Fruit fly (Drosophila melanogaster) whole organism, embryonic: ENCODE data around the gene Cyp4ac2.

Experiments used
- BEAF-32 ChIP-seq: fragments of 200-800 bp; sonication (Bioruptor generic); optimal IDR thresholded peaks from 3 replicates; lab custom pipeline; 2017; ENCODE audit warnings: missing biosample characterization, missing genetic modification characterization, mild to moderate bottlenecking, moderate library complexity, missing genetic modification reagents
- CG11560 ChIP-seq: fragments of 200-800 bp; sonication (Bioruptor generic); IDR thresholded peaks from 3 replicates; pipeline ENCODE4 v1.3.6; 2022; ENCODE audit warnings: missing biosample characterization, missing genetic modification characterization
- CG13123 ChIP-seq: fragments of 200-800 bp; sonication (Bioruptor generic); optimal IDR thresholded peaks from 2 replicates; lab custom pipeline; 2016; ENCODE audit warnings: missing biosample characterization, missing genetic modification characterization
- CG13296 ChIP-seq: fragments of 200-800 bp; sonication (Bioruptor generic); optimal IDR thresholded peaks from 3 replicates; lab custom pipeline; 2018; ENCODE audit warnings: missing biosample characterization, mild to moderate bottlenecking, missing genetic modification characterization
- CG18619 ChIP-seq: fragments of 200-800 bp; sonication (Bioruptor generic); optimal IDR thresholded peaks from 3 replicates; lab custom pipeline; 2017; ENCODE audit warnings: missing biosample characterization, mild to moderate bottlenecking, missing genetic modification characterization
- CG2202 ChIP-seq: fragments of 200-800 bp; sonication (Bioruptor generic); optimal IDR thresholded peaks from 2 replicates; lab custom pipeline; 2018; ENCODE audit warnings: missing biosample characterization, mild to moderate bottlenecking, missing genetic modification characterization
- CG2889 ChIP-seq: fragments of 200-800 bp; sonication (Bioruptor generic); IDR thresholded peaks from 3 replicates; pipeline ENCODE4 v1.3.6; 2022; ENCODE audit warnings: missing biosample characterization, missing genetic modification characterization
- CG32767 ChIP-seq: fragments of 200-800 bp; sonication (Bioruptor generic); IDR thresholded peaks from 2 replicates; pipeline ENCODE4 v1.3.6; 2022; ENCODE audit warnings: missing biosample characterization, missing genetic modification characterization
- CG3281 ChIP-seq: fragments of 200-800 bp; sonication (Bioruptor generic); optimal IDR thresholded peaks from 3 replicates; lab custom pipeline; 2017; ENCODE audit warnings: missing biosample characterization, mild to moderate bottlenecking, missing genetic modification characterization
- CG3726 ChIP-seq: fragments of 200-800 bp; sonication (Bioruptor generic); IDR thresholded peaks from 3 replicates; pipeline ENCODE4, ENCODE4 v1.3.6; 2022; ENCODE audit warnings: missing biosample characterization, missing genetic modification characterization
- CG4328 ChIP-seq: fragments of 200-800 bp; sonication (Bioruptor generic); optimal IDR thresholded peaks from 3 replicates; lab custom pipeline; 2017; ENCODE audit warnings: missing biosample characterization, missing genetic modification reagents, missing genetic modification characterization
- CG5953 ChIP-seq: fragments of 200-800 bp; sonication (Bioruptor generic); IDR thresholded peaks from 2 replicates; pipeline ENCODE4 v1.3.6; 2022; ENCODE audit warnings: missing biosample characterization, missing genetic modification characterization
- CG6272 ChIP-seq: fragments of 200-800 bp; sonication (Bioruptor generic); IDR thresholded peaks from 2 replicates; pipeline ENCODE4 v1.3.6; 2022; ENCODE audit warnings: missing biosample characterization, missing genetic modification characterization
- CG7963 ChIP-seq: fragments of 200-800 bp; sonication (Bioruptor generic); IDR thresholded peaks from 3 replicates; pipeline ENCODE4 v1.3.6; 2022; ENCODE audit warnings: missing biosample characterization, missing genetic modification characterization; ENCODE audit not compliant: partially characterized antibody
- CG8359 ChIP-seq: fragments of 200-800 bp; sonication (Bioruptor generic); optimal IDR thresholded peaks from 2 replicates; lab custom pipeline; 2017; ENCODE audit warnings: missing biosample characterization, mild to moderate bottlenecking, missing genetic modification characterization, borderline replicate concordance
- CG8924 ChIP-seq: fragments of 200-800 bp; optimal IDR thresholded peaks from 3 replicates; lab custom pipeline; 2019; ENCODE audit warnings: missing biosample characterization, mild to moderate bottlenecking, missing genetic modification characterization, moderate library complexity
- CoRest ChIP-seq: fragments of 200-800 bp; sonication (Bioruptor generic); optimal IDR thresholded peaks from 3 replicates; lab custom pipeline; 2018; ENCODE audit warnings: missing biosample characterization, mild to moderate bottlenecking, missing genetic modification characterization, moderate library complexity
- CrebB ChIP-seq: fragments of 200-800 bp; sonication (Bioruptor generic); optimal IDR thresholded peaks from 3 replicates; lab custom pipeline; 2018; ENCODE audit warnings: missing biosample characterization, mild to moderate bottlenecking, missing genetic modification characterization
- Deaf1 ChIP-seq: fragments of 200-800 bp; optimal IDR thresholded peaks from 3 replicates; lab custom pipeline; 2019; ENCODE audit warnings: missing biosample characterization, mild to moderate bottlenecking, missing genetic modification characterization, moderate library complexity
- Dll ChIP-seq: fragments of 200-800 bp; sonication (Bioruptor generic); IDR thresholded peaks from 4 replicates; pipeline ENCODE4 v1.3.6; 2022; ENCODE audit warnings: missing biosample characterization, missing genetic modification characterization; ENCODE audit not compliant: partially characterized antibody
- Hey ChIP-seq: fragments of 200-800 bp; sonication (Bioruptor generic); optimal IDR thresholded peaks from 3 replicates; lab custom pipeline; 2018; ENCODE audit warnings: missing biosample characterization, mild to moderate bottlenecking, missing genetic modification characterization
- Hr39 ChIP-seq: fragments of >200 bp; optimal IDR thresholded peaks from 2 replicates; lab custom pipeline; 2017
- NC2α ChIP-seq: fragments of 200-800 bp; sonication (Bioruptor generic); optimal IDR thresholded peaks from 2 replicates; lab custom pipeline; 2016; ENCODE audit warnings: missing biosample characterization, missing genetic modification characterization
- Opbp ChIP-seq: fragments of 200-800 bp; sonication (Bioruptor generic); IDR thresholded peaks from 3 replicates; pipeline ENCODE4 v1.3.6; 2022; ENCODE audit warnings: missing biosample characterization, missing genetic modification characterization; ENCODE audit not compliant: partially characterized antibody
- Pdp1 ChIP-seq, 2 experiments: fragments of 200-800 bp; sonication (Bioruptor generic); optimal IDR thresholded peaks; 3 replicates each; lab custom pipeline; 2016; ENCODE audit warnings: missing biosample characterization in 2 of 2, missing genetic modification characterization in 2 of 2, mild to moderate bottlenecking in 1 of 2, moderate library complexity in 1 of 2
- Ravus ChIP-seq: fragments of 200-800 bp; sonication (Bioruptor generic); IDR thresholded peaks from 2 replicates; pipeline ENCODE4 v1.3.6; 2022; ENCODE audit warnings: missing biosample characterization, missing genetic modification characterization
- Sox102F ChIP-seq: fragments of 200-800 bp; sonication (Bioruptor generic); optimal IDR thresholded peaks from 2 replicates; lab custom pipeline; 2018; ENCODE audit warnings: missing biosample characterization, mild to moderate bottlenecking, missing genetic modification characterization, moderate library complexity
- Tbp ChIP-seq: fragments of >200 bp; optimal IDR thresholded peaks from 2 replicates; lab custom pipeline; 2018; ENCODE audit warnings: missing biosample characterization, missing genetic modification characterization
- al ChIP-seq: fragments of 200-800 bp; sonication (Bioruptor generic); IDR thresholded peaks from 2 replicates; pipeline ENCODE4 v1.3.6; 2022; ENCODE audit warnings: missing biosample characterization, missing genetic modification characterization
- bowl ChIP-seq: fragments of 200-800 bp; sonication (Bioruptor generic); IDR thresholded peaks from 2 replicates; pipeline ENCODE4 v1.3.6; 2022; ENCODE audit warnings: missing biosample characterization, missing genetic modification characterization
- cato ChIP-seq: fragments of 200-800 bp; sonication (Bioruptor generic); optimal IDR thresholded peaks from 2 replicates; lab custom pipeline; 2016; ENCODE audit warnings: missing biosample characterization, missing genetic modification characterization, borderline replicate concordance
- cg ChIP-seq: fragments of 200-800 bp; sonication (Bioruptor generic); optimal IDR thresholded peaks from 3 replicates; lab custom pipeline; 2019; ENCODE audit warnings: missing biosample characterization, mild to moderate bottlenecking, missing genetic modification characterization, moderate library complexity
- dati ChIP-seq: fragments of 200-800 bp; sonication (Bioruptor generic); IDR thresholded peaks from 2 replicates; pipeline ENCODE4 v1.3.6; 2022; ENCODE audit warnings: missing biosample characterization, missing genetic modification characterization
- ewg ChIP-seq: fragments of 200-800 bp; sonication (Bioruptor generic); optimal IDR thresholded peaks from 3 replicates; lab custom pipeline; 2017; ENCODE audit warnings: mild to moderate bottlenecking, missing biosample characterization, missing genetic modification reagents, missing genetic modification characterization
- gem ChIP-seq: fragments of 200-800 bp; sonication (Bioruptor generic); optimal IDR thresholded peaks from 2 replicates; lab custom pipeline; 2019; ENCODE audit warnings: missing biosample characterization, mild to moderate bottlenecking, missing genetic modification characterization, moderate library complexity
- gfzf ChIP-seq: fragments of 200-800 bp; sonication (Bioruptor generic); optimal IDR thresholded peaks from 2 replicates; lab custom pipeline; 2016; ENCODE audit warnings: missing biosample characterization, mild to moderate bottlenecking, missing genetic modification characterization, moderate library complexity
- lbe ChIP-seq: fragments of 200-800 bp; sonication (Bioruptor generic); optimal IDR thresholded peaks from 2 replicates; lab custom pipeline; 2016; ENCODE audit warnings: missing biosample characterization, mild to moderate bottlenecking, missing genetic modification characterization
- lov ChIP-seq, 2 experiments: fragments of 200-800 bp in 1 of 2; fragments of >200 bp in 1 of 2; sonication (Bioruptor generic) in 1 of 2; IDR thresholded peaks in 1 of 2; optimal IDR thresholded peaks in 1 of 2; 2 replicates in 1 of 2; 3 replicates in 1 of 2; pipeline versions ENCODE4 v1.3.6 to Lab custom; 2017 to 2022; ENCODE audit warnings: missing biosample characterization in 1 of 2, missing genetic modification characterization in 1 of 2
- otp ChIP-seq: fragments of 200-800 bp; sonication (Bioruptor generic); IDR thresholded peaks from 3 replicates; pipeline ENCODE4, ENCODE4 v1.3.6; 2022; ENCODE audit warnings: missing biosample characterization, missing genetic modification characterization
- pan ChIP-seq, 4 experiments: fragments of >200 bp in 3 of 4; fragments of 200-800 bp in 1 of 4; sonication (Bioruptor generic) in 1 of 4; optimal IDR thresholded peaks in 3 of 4; IDR thresholded peaks in 1 of 4; 2 replicates each; pipeline versions ENCODE4 v1.3.6 to Lab custom; 2017 to 2022; ENCODE audit warnings: missing biosample characterization in 2 of 4, missing genetic modification characterization in 2 of 4, mixed read lengths in 1 of 4
- pb ChIP-seq: fragments of 200-800 bp; sonication (Bioruptor generic); optimal IDR thresholded peaks from 3 replicates; lab custom pipeline; 2016; ENCODE audit warnings: missing biosample characterization, missing genetic modification characterization
- pzg ChIP-seq: fragments of 200-800 bp; sonication (Bioruptor generic); optimal IDR thresholded peaks from 3 replicates; lab custom pipeline; 2018; ENCODE audit warnings: missing biosample characterization, mild to moderate bottlenecking, missing genetic modification characterization, moderate library complexity
- sim ChIP-seq: fragments of 200-800 bp; sonication (Bioruptor generic); IDR thresholded peaks from 2 replicates; pipeline ENCODE4 v1.3.6; 2022; ENCODE audit warnings: missing biosample characterization, missing genetic modification characterization
- stwl ChIP-seq: fragments of 200-800 bp; sonication (Bioruptor generic); optimal IDR thresholded peaks from 3 replicates; lab custom pipeline; 2018; ENCODE audit warnings: missing biosample characterization, mild to moderate bottlenecking, missing genetic modification characterization, moderate library complexity
- toy ChIP-seq: fragments of 200-800 bp; sonication (Bioruptor generic); IDR thresholded peaks from 2 replicates; pipeline ENCODE4 v1.3.6; 2022; ENCODE audit warnings: missing biosample characterization, missing genetic modification characterization
- usp ChIP-seq: fragments of >200 bp; optimal IDR thresholded peaks from 2 replicates; lab custom pipeline; 2017; ENCODE audit warnings: missing biosample characterization, missing genetic modification characterization
- zen2 ChIP-seq: fragments of 200-800 bp; sonication (Bioruptor generic); IDR thresholded peaks from 3 replicates; pipeline ENCODE4 v1.3.6; 2022; ENCODE audit warnings: missing biosample characterization, missing genetic modification characterization; ENCODE audit not compliant: partially characterized antibody
- zfh1 ChIP-seq: fragments of 200-800 bp; sonication (Bioruptor generic); IDR thresholded peaks from 3 replicates; pipeline ENCODE4 v1.3.6; 2022; ENCODE audit warnings: missing biosample characterization, missing genetic modification characterization

Gene Cyp4ac2

DNA sequence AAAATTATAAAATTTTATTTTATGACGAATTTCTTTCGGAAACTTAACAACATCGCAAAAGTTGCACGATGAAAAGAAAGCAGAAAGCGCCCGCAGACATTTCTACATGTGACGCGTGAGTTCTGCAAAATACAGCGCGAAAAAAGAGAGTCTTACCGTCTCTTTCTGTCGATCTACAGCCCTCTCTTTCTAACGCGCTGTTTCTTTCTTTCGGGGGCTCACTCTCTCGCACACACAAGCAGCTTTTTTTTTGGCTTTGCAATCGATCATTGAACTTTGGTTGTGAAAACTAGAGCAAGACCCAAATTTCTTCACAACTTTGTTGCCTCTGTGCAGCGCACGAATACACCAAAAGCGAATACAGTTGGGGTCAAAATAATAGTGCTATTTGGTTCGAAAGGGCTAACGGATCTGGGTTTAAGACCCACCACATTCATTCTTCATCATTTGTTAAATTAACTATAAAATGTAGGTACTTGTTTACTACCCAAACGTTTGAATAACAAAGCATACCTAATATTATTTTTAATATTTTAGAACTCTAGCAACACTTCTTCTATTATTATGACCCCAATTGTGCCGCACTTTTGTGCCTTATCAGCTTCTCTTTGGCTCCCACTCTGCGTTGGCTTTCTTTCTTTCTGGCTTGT lies 32.9 kb downstream of the Cyp4ac2 start (continued):
- TF ChIP-seq Sox102F (peak; percentile 92), Deaf1 (tag; lab: Kevin White, UChicago) (peak; percentile 52), lbe (GFP tag; lab: Kevin White, UChicago) (peak; percentile 67), toy (GFP tag; lab: Robert Waterston, UW) (no peak), zfh1 (GFP tag; lab: Robert Waterston, UW) (peak; percentile 77), bowl (GFP tag; lab: Robert Waterston, UW) (0 out of 2 replicates have a peak, but pooled peaks have one; percentile 17), CG11560 (no peak), CG32767 (GFP tag; lab: Robert Waterston, UW) (peak; percentile 83), CG7963 (GFP tag; lab: Robert Waterston, UW) (no peak), CG2889 (GFP tag; lab: Robert Waterston, UW) (0 out of 3 replicates have a peak, but pooled peaks have one; percentile 32), lov (optimal IDR thresholded peaks at IDR 0.05; lab: Kevin White, UChicago) (no peak), lov (GFP tag; IDR thresholded peaks at IDR 0.05; lab: Robert Waterston, UW) (no peak), NC2α (no peak), pzg (GFP tag; lab: Kevin White, UChicago) (no peak), pan (optimal IDR thresholded peaks at IDR 0.05; lab: Kevin White, UChicago) (no peak), pan (GFP tag; optimal IDR thresholded peaks at IDR 0.05 in 1 of 2, IDR thresholded peaks at IDR 0.05 in 1 of 2) (peak in 1 of 2 experiments; percentile 54), CG6272 (GFP tag; lab: Robert Waterston, UW) (peak; percentile 54; the same call in 1 of the 2 replicates), Hey (tag; lab: Kevin White, UChicago) (peak; percentile 25), Ravus (peak; percentile 14; the same call in 1 of the 2 replicates), pb (GFP tag; lab: Kevin White, UChicago) (no peak), BEAF-32 (GFP tag; lab: Kevin White, UChicago) (no peak), CG13123 (GFP tag; lab: Kevin White, UChicago) (no peak), al (GFP tag; lab: Robert Waterston, UW) (no peak), CG8359 (GFP tag; lab: Kevin White, UChicago) (peak; percentile 50), gem (peak; percentile 96), cato (peak; percentile 75), sim (GFP tag; lab: Robert Waterston, UW) (peak; percentile 60; the same call in 1 of the 2 replicates), CG5953 (GFP tag; lab: Robert Waterston, UW) (peak; percentile 82), stwl (tag; lab: Kevin White, UChicago) (no peak), ewg (GFP tag; lab: Kevin White, UChicago) (peak; percentile 82), CG18619 (GFP tag; lab: Kevin White, UChicago) (peak; percentile 82), gfzf (GFP tag; lab: Kevin White, UChicago) (no peak), dati (GFP tag; lab: Robert Waterston, UW) (no peak), Hr39 (lab: Kevin White, UChicago) (no peak), CG3726 (GFP tag; lab: Robert Waterston, UW) (no peak), otp (GFP tag; lab: Robert Waterston, UW) (peak; percentile 86), CG13296 (peak; percentile 67), Tbp (no peak), CG8924 (peak; percentile 91), CG2202 (peak; percentile 84), Dll (GFP tag; lab: Robert Waterston, UW) (no peak), CG4328 (GFP tag; lab: Kevin White, UChicago) (peak; percentile 55), CG3281 (GFP tag; lab: Kevin White, UChicago) (peak; percentile 71), usp (GFP tag; lab: Kevin White, UChicago) (no peak), cg (GFP tag; lab: Kevin White, UChicago) (peak; percentile 52), CoRest (peak; percentile 88), CrebB (peak; percentile 86), zen2 (no peak), Pdp1 (GFP tag; optimal IDR thresholded peaks at IDR 0.05; lab: Kevin White, UChicago) (peak in 1 of 2 experiments; percentile 70), Opbp (GFP tag; lab: Robert Waterston, UW) (no peak)
